Fruit fly (Drosophila melanogaster): ENCODE results near the gene TwdlD.
A peak's percentile ranks its signal among the peaks of the same experiment; 100 is the strongest.

TwdlD gene

DNA sequence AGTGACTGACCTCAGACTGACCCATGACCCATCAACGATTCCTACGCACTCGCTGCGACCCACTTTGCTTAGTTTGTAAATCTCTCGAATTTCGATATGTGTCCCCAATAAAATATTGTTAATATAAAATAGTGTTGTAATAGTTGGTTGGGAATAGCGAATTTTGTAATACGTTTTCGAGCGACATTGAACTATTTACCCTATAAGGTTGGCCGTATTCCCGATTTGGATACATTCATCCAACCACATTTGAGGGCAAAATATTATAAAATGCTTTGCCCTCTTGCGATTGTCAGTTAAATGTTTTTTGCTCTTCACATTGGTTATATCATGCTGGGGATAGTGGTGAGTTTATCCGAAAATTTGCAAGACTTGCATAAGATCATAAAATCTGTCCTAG, 5.2 kb upstream of the TwdlD start, which contains the start of gene TwdlR:
Gene TwdlR (plus strand): TSS at position 301 of the 400 bp plus-strand sequence.
- TF ChIP-seq Pif1A (GFP tag; optimal IDR thresholded peaks at IDR 0.05) (no peak), CG32121 (GFP tag; IDR thresholded peaks at IDR 0.05) (no peak), fd96Ca (GFP tag; IDR thresholded peaks at IDR 0.05) (no peak), CG10348 (GFP tag; IDR thresholded peaks at IDR 0.05) (no peak), gl (tag; optimal IDR thresholded peaks at IDR 0.05) (no peak), Pif1B (GFP tag; optimal IDR thresholded peaks at IDR 0.05) (no peak)

DNA sequence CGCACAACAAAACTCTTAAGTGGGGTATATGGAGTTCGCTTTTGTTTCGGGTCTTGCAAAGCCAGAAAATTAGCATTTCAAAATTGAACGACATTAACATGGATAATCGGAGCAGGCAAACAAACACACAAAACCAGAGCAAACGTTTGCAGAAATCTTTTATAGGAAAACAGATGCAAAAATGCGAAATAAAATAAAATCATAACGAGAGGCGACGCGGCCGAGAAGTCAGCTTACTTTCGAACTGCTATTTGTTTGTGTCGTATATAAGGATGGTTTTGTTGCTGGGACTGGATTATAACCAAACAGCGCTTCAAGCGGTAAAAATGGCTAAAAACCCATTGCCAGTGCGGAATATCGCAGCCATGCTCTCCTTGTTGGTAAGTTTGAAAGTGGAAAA, 3.4 kb upstream of the TwdlD start, which contains the start of gene TwdlS:
Gene TwdlS (plus strand): TSS at position 301 of the 400 bp plus-strand sequence.
- TF ChIP-seq rn (GFP tag; IDR thresholded peaks at IDR 0.05) (no peak), CG8301 (tag; optimal IDR thresholded peaks at IDR 0.05) (no peak), CG17806 (tag; optimal IDR thresholded peaks at IDR 0.05) (no peak), D1 (tag; optimal IDR thresholded peaks at IDR 0.05) (no peak), CG12605 (GFP tag; IDR thresholded peaks at IDR 0.05) (no peak), gl (tag; optimal IDR thresholded peaks at IDR 0.05) (no peak), CG14655 (GFP tag; optimal IDR thresholded peaks at IDR 0.05) (no peak), Ets98B (GFP tag; IDR thresholded peaks at IDR 0.05) (no peak), fd96Ca (GFP tag; IDR thresholded peaks at IDR 0.05) (no peak), EcR (GFP tag; optimal IDR thresholded peaks at IDR 0.05) (no peak), CG9948 (tag; optimal IDR thresholded peaks at IDR 0.05) (no peak), Pif1B (GFP tag; optimal IDR thresholded peaks at IDR 0.05) (no peak), CG4496 (GFP tag; IDR thresholded peaks at IDR 0.05) (no peak), CG8159 (tag; optimal IDR thresholded peaks at IDR 0.05) (no peak), Pif1A (GFP tag; optimal IDR thresholded peaks at IDR 0.05) (no peak)

DNA sequence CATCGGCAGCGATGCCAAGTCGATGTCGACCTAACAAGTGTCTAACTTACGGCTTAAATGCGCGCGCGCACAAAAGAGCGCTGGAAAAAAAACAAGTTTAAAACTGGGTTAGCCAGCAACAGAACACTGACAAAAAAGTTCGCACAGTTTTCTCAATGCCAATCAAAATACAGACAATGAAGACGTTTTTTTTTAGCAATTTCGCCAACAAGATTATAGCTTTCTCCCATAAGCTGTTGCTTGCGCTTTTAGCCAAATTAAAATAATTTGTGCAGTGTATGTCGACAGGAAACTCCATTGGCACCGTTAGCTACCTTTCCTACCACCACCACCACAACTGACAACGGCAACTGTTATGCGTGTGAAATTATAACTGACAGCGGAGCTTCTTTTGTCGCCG, 14.8 kb downstream of the TwdlD start:
- TF ChIP-seq CG14655 (GFP tag; optimal IDR thresholded peaks at IDR 0.05) (peak; percentile 41), CG12605 (GFP tag; IDR thresholded peaks at IDR 0.05) (no peak), fd96Ca (GFP tag; IDR thresholded peaks at IDR 0.05) (peak; percentile 70; the same call in 2 of the 3 replicates), CG8159 (tag; optimal IDR thresholded peaks at IDR 0.05) (peak; percentile 6), EcR (GFP tag; optimal IDR thresholded peaks at IDR 0.05) (no peak), Pif1A (GFP tag; optimal IDR thresholded peaks at IDR 0.05) (peak; percentile 4), CG4496 (GFP tag; IDR thresholded peaks at IDR 0.05) (peak; percentile 42; the same call in 1 of the 3 replicates)

DNA sequence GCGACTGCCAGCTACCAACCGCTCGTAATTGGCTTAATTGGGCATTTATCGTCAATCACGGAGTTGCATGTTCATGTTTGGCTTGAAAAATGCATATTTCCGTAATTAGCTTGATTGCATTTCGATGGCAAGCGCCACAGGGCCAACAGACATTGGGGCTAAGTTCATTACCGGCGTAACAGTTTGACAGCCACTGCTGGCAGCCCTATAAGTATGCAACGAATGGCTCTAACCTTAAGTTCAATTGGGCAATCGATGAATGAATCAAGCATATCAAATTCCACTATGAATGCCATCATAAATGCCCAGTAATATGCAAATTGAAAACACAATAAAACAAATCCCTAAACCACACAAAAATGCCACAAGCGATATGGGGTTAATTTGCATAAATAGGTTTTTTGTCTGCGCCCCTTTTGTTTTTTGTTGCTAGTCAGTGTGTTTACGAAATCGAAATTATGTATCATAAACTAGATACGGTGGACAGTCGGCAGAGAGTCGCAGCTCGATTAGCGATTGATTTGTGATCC, 15.7 kb downstream of the TwdlD start:
- TF ChIP-seq CG9948 (tag; optimal IDR thresholded peaks at IDR 0.05) (no peak), CG14655 (GFP tag; optimal IDR thresholded peaks at IDR 0.05) (no peak), Ets98B (GFP tag; IDR thresholded peaks at IDR 0.05) (no peak), gl (tag; optimal IDR thresholded peaks at IDR 0.05) (no peak), CG4496 (GFP tag; IDR thresholded peaks at IDR 0.05) (no peak), CG8159 (tag; optimal IDR thresholded peaks at IDR 0.05) (no peak), Snoo (tag; optimal IDR thresholded peaks at IDR 0.05) (no peak), EcR (GFP tag; optimal IDR thresholded peaks at IDR 0.05) (no peak), CG32121 (GFP tag; IDR thresholded peaks at IDR 0.05) (no peak), CG17806 (tag; optimal IDR thresholded peaks at IDR 0.05) (no peak), CG34367 (tag; optimal IDR thresholded peaks at IDR 0.05) (no peak), fd96Ca (GFP tag; IDR thresholded peaks at IDR 0.05) (no peak), D1 (tag; optimal IDR thresholded peaks at IDR 0.05) (no peak), CG12605 (GFP tag; IDR thresholded peaks at IDR 0.05) (no peak), Pif1A (GFP tag; optimal IDR thresholded peaks at IDR 0.05) (no peak), CG8301 (tag; optimal IDR thresholded peaks at IDR 0.05) (no peak)

DNA sequence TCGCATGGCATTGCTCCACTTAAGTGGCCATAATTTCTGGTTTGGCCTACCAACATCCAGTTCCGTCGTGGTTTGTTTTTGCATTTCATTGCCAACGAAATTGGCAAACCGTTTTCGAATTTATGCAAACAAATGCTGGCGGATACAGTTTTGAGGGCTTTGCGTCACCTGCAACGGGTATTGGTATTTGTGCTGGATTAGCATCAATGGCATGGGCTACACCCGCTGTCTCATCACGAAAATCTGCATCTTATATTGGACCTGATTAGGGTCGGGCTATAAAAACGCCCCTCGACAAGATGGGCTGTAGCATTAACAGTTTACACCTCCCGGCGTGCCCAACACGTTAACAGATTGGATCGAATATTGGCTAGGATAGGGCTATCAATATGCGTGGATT, 16.3 kb downstream of the TwdlD start, which contains the start of gene Tb:
Gene Tb (plus strand): TSS at position 301 of the 400 bp plus-strand sequence.
- TF ChIP-seq CG32121 (GFP tag; IDR thresholded peaks at IDR 0.05): no peak
- TF ChIP-seq CG9948 (tag; optimal IDR thresholded peaks at IDR 0.05): no peak
- no peak for TF ChIP-seq fd96Ca (GFP tag; IDR thresholded peaks at IDR 0.05)
- TF ChIP-seq EcR (GFP tag; optimal IDR thresholded peaks at IDR 0.05): no peak
- TF ChIP-seq gl (tag; optimal IDR thresholded peaks at IDR 0.05): no peak
- TF ChIP-seq D1 (tag; optimal IDR thresholded peaks at IDR 0.05): no peak
- TF ChIP-seq CG13204 (GFP tag; optimal IDR thresholded peaks at IDR 0.05): no peak
- no peak for TF ChIP-seq CG15710 (tag; optimal IDR thresholded peaks at IDR 0.05)
- no peak for TF ChIP-seq rn (GFP tag; IDR thresholded peaks at IDR 0.05)
- TF ChIP-seq Ets98B (GFP tag; IDR thresholded peaks at IDR 0.05): no peak
- no peak for TF ChIP-seq Pif1B (GFP tag; optimal IDR thresholded peaks at IDR 0.05)
- TF ChIP-seq Pif1A (GFP tag; optimal IDR thresholded peaks at IDR 0.05): no peak
- no peak for TF ChIP-seq Snoo (tag; optimal IDR thresholded peaks at IDR 0.05)

DNA sequence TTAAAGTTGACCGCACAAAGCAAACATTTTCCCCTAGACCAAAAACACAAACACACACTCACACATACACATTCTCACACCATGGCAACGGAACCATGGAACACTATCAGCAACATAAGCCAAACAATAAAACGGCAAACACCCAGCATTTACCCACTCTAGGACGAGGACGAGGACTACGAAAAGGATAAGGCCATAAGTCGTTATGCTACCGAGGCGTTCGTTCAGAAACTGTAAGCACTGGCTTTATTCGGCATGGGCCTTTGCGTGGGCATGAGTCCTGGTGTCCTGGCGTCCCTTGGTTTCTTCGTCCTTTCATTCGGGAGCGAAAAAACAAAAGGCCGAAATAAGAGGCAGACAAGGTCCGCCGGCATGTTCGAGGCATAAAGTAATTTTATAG, 30.5 kb downstream of the TwdlD start:
- TF ChIP-seq CG14655 (GFP tag; optimal IDR thresholded peaks at IDR 0.05): no peak
- no peak for TF ChIP-seq CG9948 (tag; optimal IDR thresholded peaks at IDR 0.05)
- no peak for TF ChIP-seq CG15710 (tag; optimal IDR thresholded peaks at IDR 0.05)

DNA sequence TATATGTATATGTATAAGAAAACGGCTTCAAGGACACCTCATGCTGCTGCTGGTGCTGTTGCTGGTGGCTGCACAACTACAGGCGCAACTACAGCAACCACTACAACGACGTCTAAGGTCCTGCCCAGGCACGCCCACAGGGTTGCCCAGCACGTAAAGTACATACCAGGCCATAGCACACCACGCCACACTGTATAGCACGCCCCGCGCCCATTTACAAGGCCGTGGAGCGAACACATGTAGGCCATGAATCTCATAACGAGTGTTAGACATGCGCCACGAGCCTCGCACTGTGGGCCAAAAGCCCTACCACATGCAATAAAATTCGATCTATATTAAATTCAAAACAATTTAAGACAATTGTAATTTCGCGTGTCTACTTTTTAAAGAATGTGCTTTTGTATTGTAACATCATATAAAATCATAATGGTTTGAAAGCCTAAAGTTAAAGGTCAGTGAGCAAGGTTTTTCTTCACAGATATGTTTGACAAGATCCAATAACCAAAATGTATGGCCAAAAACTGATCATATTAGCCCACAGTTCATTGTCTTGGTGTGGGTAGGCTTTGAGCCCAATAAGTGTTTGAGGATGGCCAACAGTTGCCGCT, 31.8 kb downstream of the TwdlD start:
- no peak for TF ChIP-seq CG17806 (tag; optimal IDR thresholded peaks at IDR 0.05)
- TF ChIP-seq CG8301 (tag; optimal IDR thresholded peaks at IDR 0.05): no peak
- no peak for TF ChIP-seq Pif1B (GFP tag; optimal IDR thresholded peaks at IDR 0.05)
- no peak for TF ChIP-seq Snoo (tag; optimal IDR thresholded peaks at IDR 0.05)
- TF ChIP-seq Pif1A (GFP tag; optimal IDR thresholded peaks at IDR 0.05): no peak
- no peak for TF ChIP-seq Ets98B (GFP tag; IDR thresholded peaks at IDR 0.05)
- TF ChIP-seq D1 (tag; optimal IDR thresholded peaks at IDR 0.05): no peak
- TF ChIP-seq CG14655 (GFP tag; optimal IDR thresholded peaks at IDR 0.05): peak; percentile 15
- no peak for TF ChIP-seq fd96Ca (GFP tag; IDR thresholded peaks at IDR 0.05)
- peak; percentile 6 for TF ChIP-seq CG8159 (tag; optimal IDR thresholded peaks at IDR 0.05)
- no peak for TF ChIP-seq CG4496 (GFP tag; IDR thresholded peaks at IDR 0.05)
- no peak for TF ChIP-seq CG34367 (tag; optimal IDR thresholded peaks at IDR 0.05)
- TF ChIP-seq EcR (GFP tag; optimal IDR thresholded peaks at IDR 0.05): no peak
- no peak for TF ChIP-seq CG9948 (tag; optimal IDR thresholded peaks at IDR 0.05)

All from whole organism, pupa.